Worm (Caenorhabditis elegans): ENCODE results near the gene ZK105.3.

ZK105.3 gene

ce11 chrV:7721945-7722344 is 25.0 kb downstream of the ZK105.3 start, which contains the start of gene ZK105.14:
TSS of gene ZK105.14 (minus strand) at chrV:7722045.
- TF ChIP-seq lin-32 (GFP tag; optimal IDR thresholded peaks at IDR 0.05) (no peak), nhr-12 (tag; optimal IDR thresholded peaks at IDR 0.05) (no peak), ceh-39 (tag; optimal IDR thresholded peaks at IDR 0.05) (no peak), ceh-43 (GFP tag; optimal IDR thresholded peaks at IDR 0.05) (no peak), snpc-4 (tag; optimal IDR thresholded peaks at IDR 0.05) (no peak), M03D4.4 (tag; optimal IDR thresholded peaks at IDR 0.05) (no peak), zip-8 (tag; optimal IDR thresholded peaks at IDR 0.05) (no peak), elt-1 (tag; optimal IDR thresholded peaks at IDR 0.05; ENCODE audit: borderline replicate concordance, insufficient read depth) (no peak), unc-62 (GFP tag; optimal IDR thresholded peaks at IDR 0.05) (no peak), nhr-28 (tag; optimal IDR thresholded peaks at IDR 0.05) (no peak), elt-3 (tag; optimal IDR thresholded peaks at IDR 0.05) (no peak), lin-13 (tag; optimal IDR thresholded peaks at IDR 0.05) (no peak), ham-2 (GFP tag; optimal IDR thresholded peaks at IDR 0.05) (no peak), lsy-2 (tag; optimal IDR thresholded peaks at IDR 0.05) (no peak), ceh-83 (GFP tag; optimal IDR thresholded peaks at IDR 0.05) (no peak), sptf-1 (tag; optimal IDR thresholded peaks at IDR 0.05) (no peak), unc-39 (tag; optimal IDR thresholded peaks at IDR 0.05) (no peak)

- no peak for TF ChIP-seq elt-1 (tag; optimal IDR thresholded peaks at IDR 0.05; ENCODE audit: borderline replicate concordance, insufficient read depth)
- TF ChIP-seq ces-1 (GFP tag; optimal IDR thresholded peaks at IDR 0.05): peak; percentile 16
These were observed 27.1 kb downstream of the ZK105.3 start, which contains the start of the genes ZK105.6 and ZK105.8 for ce11 chrV:7723967-7724544. TSS of gene ZK105.6 (minus strand) at chrV:7724067. TSS of gene ZK105.8 (plus strand) at chrV:7724494.

- TF ChIP-seq pha-4 (tag; optimal IDR thresholded peaks at IDR 0.05) (no peak), zip-8 (tag; optimal IDR thresholded peaks at IDR 0.05) (peak; percentile 68)
These were observed 29.3 kb downstream of the ZK105.3 start for ce11 chrV:7726202-7726601.

ce11 chrV:7726927-7727326 is 30.0 kb downstream of the ZK105.3 start:
- TF ChIP-seq unc-39 (tag; optimal IDR thresholded peaks at IDR 0.05) (no peak), blmp-1 (tag; optimal IDR thresholded peaks at IDR 0.05) (no peak)

- TF ChIP-seq flh-1 (GFP tag; optimal IDR thresholded peaks at IDR 0.05) (no peak), M03D4.4 (tag; optimal IDR thresholded peaks at IDR 0.05) (no peak), pha-4 (tag; optimal IDR thresholded peaks at IDR 0.05) (peak; percentile 16), mls-2 (tag; optimal IDR thresholded peaks at IDR 0.05) (peak; percentile 58), ham-2 (GFP tag; optimal IDR thresholded peaks at IDR 0.05) (peak; percentile 64), lsy-2 (tag; optimal IDR thresholded peaks at IDR 0.05) (peak; percentile 5), blmp-1 (tag; optimal IDR thresholded peaks at IDR 0.05) (peak; percentile 50), elt-3 (tag; optimal IDR thresholded peaks at IDR 0.05) (no peak), cnd-1 (tag; optimal IDR thresholded peaks at IDR 0.05) (no peak), nhr-12 (tag; optimal IDR thresholded peaks at IDR 0.05) (no peak), zip-8 (tag; optimal IDR thresholded peaks at IDR 0.05) (no peak), mep-1 (tag; optimal IDR thresholded peaks at IDR 0.05) (no peak), tbx-8 (GFP tag; optimal IDR thresholded peaks at IDR 0.05) (no peak), bed-3 (GFP tag; optimal IDR thresholded peaks at IDR 0.05) (no peak), lin-32 (GFP tag; optimal IDR thresholded peaks at IDR 0.05) (no peak), ces-1 (GFP tag; optimal IDR thresholded peaks at IDR 0.05) (peak; percentile 93), hlh-1 (tag; optimal IDR thresholded peaks at IDR 0.05) (no peak), elt-1 (tag; optimal IDR thresholded peaks at IDR 0.05; ENCODE audit: borderline replicate concordance, insufficient read depth) (no peak), mab-5 (tag; optimal IDR thresholded peaks at IDR 0.05) (peak; percentile 49), sptf-1 (tag; optimal IDR thresholded peaks at IDR 0.05) (peak; percentile 12), ceh-43 (GFP tag; optimal IDR thresholded peaks at IDR 0.05) (no peak), ceh-39 (tag; optimal IDR thresholded peaks at IDR 0.05) (no peak), unc-120 (tag; optimal IDR thresholded peaks at IDR 0.05; ENCODE audit: poor library complexity, severe bottlenecking) (peak; percentile 97), ztf-11 (tag; optimal IDR thresholded peaks at IDR 0.05) (no peak)
These were observed 31.2 kb downstream of the ZK105.3 start for ce11 chrV:7728003-7728678.
